Worm (Caenorhabditis elegans): Measurements from ENCODE around the gene srd-54.

srd-54 gene

DNA sequence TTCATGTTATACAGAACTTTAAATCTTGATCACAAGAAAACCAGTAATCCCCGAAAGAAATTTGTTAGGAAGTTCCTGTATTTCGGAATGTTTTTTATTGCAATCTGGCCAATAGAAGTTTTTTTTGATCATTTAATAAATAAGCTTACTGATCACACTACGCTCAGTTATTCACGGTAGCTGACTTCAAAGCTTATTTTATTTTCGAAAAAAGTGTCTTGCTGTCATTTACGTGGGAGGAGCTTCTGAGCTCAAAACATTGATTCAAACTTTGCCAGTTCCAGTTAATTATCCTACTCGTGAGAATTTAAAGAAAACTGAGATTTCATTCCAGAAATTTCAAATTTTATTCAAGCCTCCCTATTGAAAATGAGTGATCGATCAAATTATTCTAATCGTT, at the start of gene srd-54:
Gene srd-54 (plus strand): TSS at position 301 of the 400 bp plus-strand sequence.
- TF ChIP-seq ceh-44 (GFP tag; IDR thresholded peaks at IDR 0.05) (no peak), egl-43 (GFP tag; IDR thresholded peaks at IDR 0.05) (no peak), T26A8.4 (GFP tag; IDR thresholded peaks at IDR 0.05) (no peak), madf-9 (GFP tag; conservative IDR thresholded peaks at IDR 0.05) (no peak), spr-1 (tag; optimal IDR thresholded peaks at IDR 0.05) (no peak), cey-2 (tag; optimal IDR thresholded peaks at IDR 0.05; ENCODE audit: borderline replicate concordance, insufficient read depth) (no peak), snpc-4 (tag; optimal IDR thresholded peaks at IDR 0.05) (no peak), Y75B8A.6 (GFP tag; IDR thresholded peaks at IDR 0.05) (no peak), nhr-111 (GFP tag; optimal IDR thresholded peaks at IDR 0.05) (no peak), lin-15B (tag; optimal IDR thresholded peaks at IDR 0.05) (no peak), dve-1 (tag; optimal IDR thresholded peaks at IDR 0.05; ENCODE audit: insufficient read depth) (no peak), spr-3 (GFP tag; optimal IDR thresholded peaks at IDR 0.05) (no peak), lir-3 (tag; optimal IDR thresholded peaks at IDR 0.05) (no peak), F49E8.2 (tag; optimal IDR thresholded peaks at IDR 0.05; ENCODE audit: borderline replicate concordance) (no peak), unc-130 (GFP tag; optimal IDR thresholded peaks at IDR 0.05) (no peak), Y105C5A.15 (GFP tag; IDR thresholded peaks at IDR 0.05) (no peak), dmd-9 (GFP tag; IDR thresholded peaks at IDR 0.05) (no peak), daf-12 (tag; optimal IDR thresholded peaks at IDR 0.05) (no peak), jun-1 (tag; optimal IDR thresholded peaks at IDR 0.05) (no peak), dmd-8 (GFP tag; IDR thresholded peaks at IDR 0.05) (no peak)

DNA sequence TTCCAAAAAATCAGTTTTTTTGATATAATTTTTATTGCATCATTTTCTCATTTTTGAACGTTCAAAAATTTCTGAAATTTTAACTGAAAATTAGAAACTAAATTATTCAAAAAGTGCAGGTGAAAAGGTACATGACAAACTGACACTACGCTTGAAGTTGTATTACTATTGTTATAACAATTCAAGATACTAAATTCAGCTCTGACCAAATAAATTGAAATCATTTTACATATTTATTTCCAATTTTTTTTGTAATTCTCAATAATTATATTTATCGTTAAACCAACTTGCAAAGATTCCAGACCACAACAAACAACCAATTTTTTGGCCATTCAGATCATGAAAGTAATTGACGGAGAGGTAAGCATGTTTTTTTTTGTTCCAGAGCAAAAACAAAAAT, 47.0 kb upstream of the srd-54 start, which contains the start of gene sre-3:
Gene sre-3 (plus strand): TSS at position 301 of the 400 bp plus-strand sequence.
- no peak for TF ChIP-seq daf-16 (GFP tag; optimal IDR thresholded peaks at IDR 0.05)
- TF ChIP-seq daf-16 (tag; optimal IDR thresholded peaks at IDR 0.05), result no peak
- TF ChIP-seq aha-1 (tag), result peak; percentile 1

DNA sequence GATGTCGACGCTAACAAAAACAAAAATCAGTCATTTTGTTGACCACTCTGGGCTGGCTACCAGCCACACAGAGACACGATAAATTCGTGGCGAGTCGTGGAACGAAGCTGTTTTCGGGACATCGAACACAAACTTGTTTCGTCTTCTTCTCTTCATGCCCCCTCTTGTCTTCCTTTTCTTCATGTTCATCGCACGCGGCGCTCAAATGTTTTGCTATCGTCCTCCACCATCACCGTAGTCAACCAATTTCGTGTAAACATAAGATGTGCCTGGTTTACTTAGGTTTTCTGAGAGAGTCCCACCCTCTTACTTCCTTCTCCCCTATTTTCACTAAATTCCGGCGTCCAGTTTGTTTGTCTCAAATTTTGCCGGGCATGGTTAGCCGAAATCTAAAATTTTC, 42.1 kb upstream of the srd-54 start:
- TF ChIP-seq saeg-2 (GFP tag; IDR thresholded peaks at IDR 0.05), result no peak
- TF ChIP-seq unc-62 (GFP tag; optimal IDR thresholded peaks at IDR 0.05 in 1 of 2), result peak in 1 of 2 experiments; percentile 57
- no peak for TF ChIP-seq unc-62 (tag; optimal IDR thresholded peaks at IDR 0.05)
- no peak for TF ChIP-seq F44E2.7 (GFP tag; IDR thresholded peaks at IDR 0.05)
- no peak for TF ChIP-seq mxl-2 (GFP tag; conservative IDR thresholded peaks at IDR 0.05)
- TF ChIP-seq dmd-8 (GFP tag; IDR thresholded peaks at IDR 0.05), result no peak
- TF ChIP-seq unc-39 (tag; optimal IDR thresholded peaks at IDR 0.05), result no peak
- no peak for TF ChIP-seq daf-12 (tag; optimal IDR thresholded peaks at IDR 0.05)
- TF ChIP-seq cey-2 (tag; optimal IDR thresholded peaks at IDR 0.05; ENCODE audit: borderline replicate concordance, insufficient read depth), result no peak
- TF ChIP-seq ztf-11 (tag; optimal IDR thresholded peaks at IDR 0.05), result no peak
- TF ChIP-seq aha-1 (tag), result peak; percentile 45
- 0 out of 2 replicates have a peak, but pooled peaks have one; percentile 44 for TF ChIP-seq ctbp-1 (GFP tag; IDR thresholded peaks at IDR 0.05)
- peak in 1 of 2 experiments; percentile 29 for TF ChIP-seq daf-16 (GFP tag; optimal IDR thresholded peaks at IDR 0.05)
- TF ChIP-seq daf-16 (tag; optimal IDR thresholded peaks at IDR 0.05), result peak; percentile 13
- peak in 1 of 2 experiments; percentile 60 for TF ChIP-seq mdl-1 (tag; optimal IDR thresholded peaks at IDR 0.05)
- TF ChIP-seq fos-1 (tag; optimal IDR thresholded peaks at IDR 0.05), result no peak
- TF ChIP-seq ceh-32 (tag; optimal IDR thresholded peaks at IDR 0.05; ENCODE audit: poor library complexity), result no peak
- TF ChIP-seq fkh-10 (GFP tag; optimal IDR thresholded peaks at IDR 0.05), result no peak
- TF ChIP-seq mxl-3 (GFP tag; optimal IDR thresholded peaks at IDR 0.05), result peak; percentile 48
- peak; percentile 35 for TF ChIP-seq hlh-11 (tag; optimal IDR thresholded peaks at IDR 0.05)
- no peak for TF ChIP-seq ZK337.2 (GFP tag; IDR thresholded peaks at IDR 0.05)
- TF ChIP-seq rbr-2 (tag; optimal IDR thresholded peaks at IDR 0.05), result peak; percentile 27
